Worm (Caenorhabditis elegans): ENCODE data around the gene C06E1.1.

C06E1.1 gene

ce11 chrIII:8574299-8574698 is 31.3 kb upstream of the C06E1.1 start:
- TF ChIP-seq pat-9 (tag; optimal IDR thresholded peaks at IDR 0.05) (no peak), elt-2 (tag; optimal IDR thresholded peaks at IDR 0.05) (peak; percentile 66)

DNA sequence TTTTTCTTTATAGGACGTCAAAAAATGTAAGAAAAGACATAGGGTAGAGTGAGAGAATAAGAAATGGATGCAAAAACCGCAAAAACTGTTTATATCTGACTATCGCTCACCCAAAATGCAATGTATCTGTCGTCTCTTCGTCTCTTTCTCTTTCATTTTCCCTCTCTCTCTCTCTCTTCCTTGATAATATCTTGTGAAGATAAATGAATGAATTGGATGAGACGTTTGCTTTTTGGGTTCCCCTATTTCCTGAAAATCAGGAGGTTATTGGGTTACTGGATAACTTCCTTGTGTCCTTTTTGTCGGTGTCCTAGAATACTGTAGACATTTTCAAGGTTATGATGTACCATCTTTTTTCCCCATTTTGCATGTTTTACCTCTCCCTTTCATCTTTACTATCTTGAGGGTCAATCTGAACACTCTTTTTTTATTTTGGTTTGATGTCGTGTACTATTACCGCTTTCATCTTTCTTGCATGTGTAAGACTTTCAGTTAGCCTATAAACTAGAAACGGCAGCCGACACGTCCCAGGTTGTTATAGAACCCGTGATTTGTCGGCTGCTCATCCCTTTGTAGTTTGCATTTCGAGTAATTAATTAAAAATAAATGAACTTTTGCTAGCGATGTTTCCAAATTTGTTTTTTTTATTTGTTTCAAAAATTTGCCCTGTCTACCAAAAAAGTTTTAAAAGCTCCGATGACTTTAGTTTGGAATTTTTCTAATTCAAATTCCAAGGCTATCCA is 30.1 kb upstream of the C06E1.1 start:
- TF ChIP-seq C38D4.7 (GFP tag; optimal IDR thresholded peaks at IDR 0.05) (no peak), tbx-7 (tag; optimal IDR thresholded peaks at IDR 0.05) (no peak), nhr-232 (tag; optimal IDR thresholded peaks at IDR 0.05) (no peak), fkh-10 (GFP tag; optimal IDR thresholded peaks at IDR 0.05) (no peak), ceh-6 (GFP tag; optimal IDR thresholded peaks at IDR 0.05) (no peak), ahr-1 (tag; optimal IDR thresholded peaks at IDR 0.05) (no peak), hlh-6 (tag; optimal IDR thresholded peaks at IDR 0.05) (no peak), ttx-3 (tag; optimal IDR thresholded peaks at IDR 0.05) (no peak)

DNA sequence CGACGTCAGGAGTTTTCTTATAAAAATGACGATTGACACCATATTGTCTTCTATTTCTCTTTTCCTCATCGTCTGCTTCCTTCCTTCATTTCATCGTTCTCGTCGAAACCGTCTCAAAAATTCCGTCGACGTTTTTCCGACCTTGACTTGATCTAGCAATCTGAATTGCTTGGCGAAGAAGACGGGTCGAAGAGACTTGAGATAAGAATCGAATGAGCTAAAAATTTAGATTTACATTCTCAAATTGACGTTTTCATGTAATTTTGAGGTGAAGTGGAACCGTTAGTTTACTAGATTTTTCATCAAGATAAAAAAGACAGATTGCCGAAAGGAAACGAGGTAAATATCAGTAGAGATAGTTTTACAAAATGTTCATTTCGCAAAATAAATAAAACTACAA is 28.1 kb upstream of the C06E1.1 start:
- no peak for TF ChIP-seq sox-2 (GFP tag; IDR thresholded peaks at IDR 0.05)
- no peak for TF ChIP-seq eyg-1 (tag; optimal IDR thresholded peaks at IDR 0.05)
- no peak for TF ChIP-seq pat-9 (tag; optimal IDR thresholded peaks at IDR 0.05)
- TF ChIP-seq ceh-45 (GFP tag; IDR thresholded peaks at IDR 0.05), result no peak
- TF ChIP-seq tbx-7 (tag; optimal IDR thresholded peaks at IDR 0.05), result no peak
- no peak for TF ChIP-seq pag-3 (tag; optimal IDR thresholded peaks at IDR 0.05; ENCODE audit: borderline replicate concordance)
- no peak for TF ChIP-seq zip-5 (tag; optimal IDR thresholded peaks at IDR 0.05)
- no peak for TF ChIP-seq gmeb-2 (tag; optimal IDR thresholded peaks at IDR 0.05)
- no peak for TF ChIP-seq ceh-34 (tag; optimal IDR thresholded peaks at IDR 0.05)
- no peak for TF ChIP-seq hlh-13 (GFP tag; optimal IDR thresholded peaks at IDR 0.05)
- no peak for TF ChIP-seq nhr-232 (tag; optimal IDR thresholded peaks at IDR 0.05)
- TF ChIP-seq pha-4 (tag; optimal IDR thresholded peaks at IDR 0.05), result no peak
- no peak for TF ChIP-seq hlh-8 (tag; optimal IDR thresholded peaks at IDR 0.05)
- no peak for TF ChIP-seq npax-4 (tag; optimal IDR thresholded peaks at IDR 0.05)
- TF ChIP-seq hlh-30 (tag; optimal IDR thresholded peaks at IDR 0.05; ENCODE audit: insufficient read depth), result no peak
- TF ChIP-seq C38D4.7 (GFP tag; optimal IDR thresholded peaks at IDR 0.05), result no peak
- no peak for TF ChIP-seq odd-2 (tag; optimal IDR thresholded peaks at IDR 0.05)

DNA sequence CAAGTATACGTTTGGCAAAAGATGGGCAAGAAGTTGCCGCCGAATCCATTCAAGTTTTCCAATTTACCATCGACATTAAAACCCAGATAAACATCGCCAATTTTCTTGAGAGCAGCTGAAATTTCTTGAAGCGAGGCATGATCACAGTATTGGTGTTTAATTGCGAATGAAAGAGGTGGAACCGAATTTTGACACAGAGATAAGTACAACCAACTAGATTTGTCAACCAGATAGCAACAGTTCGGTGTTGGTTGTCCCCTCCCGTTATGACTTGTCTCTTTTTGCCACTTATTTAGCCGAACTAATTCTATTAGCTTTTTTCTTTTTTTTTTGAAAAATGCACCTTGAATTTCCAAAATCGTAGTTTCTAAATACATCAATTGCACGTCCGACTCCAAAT is 27.3 kb upstream of the C06E1.1 start:
- TF ChIP-seq ama-1 (optimal IDR thresholded peaks at IDR 0.05), result no peak
- no peak for TF ChIP-seq ttx-3 (tag; optimal IDR thresholded peaks at IDR 0.05)
- no peak for TF ChIP-seq ref-2 (tag; optimal IDR thresholded peaks at IDR 0.05)
- no peak for TF ChIP-seq ceh-45 (GFP tag; IDR thresholded peaks at IDR 0.05)
- no peak for TF ChIP-seq lim-6 (tag; optimal IDR thresholded peaks at IDR 0.05)
- no peak for TF ChIP-seq gmeb-2 (tag; optimal IDR thresholded peaks at IDR 0.05)
- TF ChIP-seq syd-9 (tag; optimal IDR thresholded peaks at IDR 0.05), result no peak
- TF ChIP-seq fkh-6 (tag; optimal IDR thresholded peaks at IDR 0.05), result no peak
- no peak for TF ChIP-seq ceh-9 (tag; optimal IDR thresholded peaks at IDR 0.05)
- TF ChIP-seq eyg-1 (tag; optimal IDR thresholded peaks at IDR 0.05), result no peak
- TF ChIP-seq pros-1 (tag; optimal IDR thresholded peaks at IDR 0.05), result no peak
- no peak for TF ChIP-seq hlh-30 (tag; optimal IDR thresholded peaks at IDR 0.05; ENCODE audit: insufficient read depth)
- no peak for TF ChIP-seq ets-4 (tag; optimal IDR thresholded peaks at IDR 0.05)

- TF ChIP-seq ama-1 (optimal IDR thresholded peaks at IDR 0.05), result no peak
- TF ChIP-seq fkh-6 (tag; optimal IDR thresholded peaks at IDR 0.05), result no peak
- TF ChIP-seq C38D4.7 (GFP tag; optimal IDR thresholded peaks at IDR 0.05), result no peak
- no peak for TF ChIP-seq odd-2 (tag; optimal IDR thresholded peaks at IDR 0.05)
- TF ChIP-seq sdc-2 (tag; optimal IDR thresholded peaks at IDR 0.05), result no peak
- no peak for TF ChIP-seq ceh-30 (tag; optimal IDR thresholded peaks at IDR 0.05)
- TF ChIP-seq madf-2 (tag; optimal IDR thresholded peaks at IDR 0.05), result no peak
- TF ChIP-seq hlh-6 (tag; optimal IDR thresholded peaks at IDR 0.05), result no peak
- TF ChIP-seq ref-2 (tag; optimal IDR thresholded peaks at IDR 0.05), result no peak
- no peak for TF ChIP-seq K09A11.1 (tag; optimal IDR thresholded peaks at IDR 0.05; ENCODE audit: insufficient read depth)
- TF ChIP-seq nhr-232 (tag; optimal IDR thresholded peaks at IDR 0.05), result no peak
- TF ChIP-seq K02D7.2 (tag; optimal IDR thresholded peaks at IDR 0.05), result no peak
- TF ChIP-seq T23F11.4 (GFP tag; optimal IDR thresholded peaks at IDR 0.05), result no peak
- TF ChIP-seq tbx-2 (tag; optimal IDR thresholded peaks at IDR 0.05), result no peak
- no peak for TF ChIP-seq hlh-8 (tag; optimal IDR thresholded peaks at IDR 0.05)
These were observed 26.3 kb upstream of the C06E1.1 start for ce11 chrIII:8579367-8579766.
